Worm (Caenorhabditis elegans): Measurements from ENCODE around the gene him-8.

DNA sequence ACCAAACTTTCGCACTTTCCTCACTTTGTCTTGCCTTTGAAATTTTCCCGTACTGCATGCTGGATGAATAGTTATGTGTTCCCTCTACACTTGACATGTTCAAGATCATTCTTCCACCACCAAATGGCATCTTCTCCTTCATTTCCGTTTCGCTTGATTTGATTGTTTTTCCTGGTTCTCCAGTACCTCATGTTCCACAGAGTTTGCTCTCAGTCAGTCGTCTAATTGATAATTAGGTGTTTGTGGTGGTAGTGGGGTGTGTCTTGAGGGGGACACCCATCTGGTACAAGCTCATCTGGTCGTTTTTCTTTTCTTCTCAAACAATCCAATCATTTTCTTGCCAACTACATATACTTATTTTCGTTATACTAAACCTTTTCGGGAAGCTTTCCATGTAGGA is 9.3 kb downstream of the him-8 start:
- TF ChIP-seq elt-3 (tag; optimal IDR thresholded peaks at IDR 0.05) (no peak), unc-62 (GFP tag; optimal IDR thresholded peaks at IDR 0.05) (no peak), mep-1 (tag; optimal IDR thresholded peaks at IDR 0.05) (no peak), ceh-43 (GFP tag; optimal IDR thresholded peaks at IDR 0.05) (no peak), nhr-28 (tag; optimal IDR thresholded peaks at IDR 0.05) (no peak), nhr-237 (tag; optimal IDR thresholded peaks at IDR 0.05) (no peak)

Measured in whole organism, mixed stage, embryonic.